Worm (Caenorhabditis elegans) whole organism, L4 larva: ENCODE results near the gene clec-266.

Experiments
- D1046.2 ChIP-seq: fragments of 200-800 bp; sonication (Bioruptor generic); IDR thresholded peaks from 2 replicates; pipeline ENCODE4 v1.3.6; 2022; ENCODE audit warnings: missing genetic modification characterization, missing compliant biosample characterization
- F10B5.3 ChIP-seq: sonication (generic microtip); optimal IDR thresholded peaks from 2 replicates; lab custom pipeline; 2016; ENCODE audit warnings: mild to moderate bottlenecking, missing genetic modification characterization, missing compliant biosample characterization
- F37D6.2 ChIP-seq: sonication (generic microtip); optimal IDR thresholded peaks from 2 replicates; lab custom pipeline; 2016; ENCODE audit warnings: mild to moderate bottlenecking, missing genetic modification characterization, missing compliant biosample characterization
- F49E8.2 ChIP-seq: sonication (generic microtip); optimal IDR thresholded peaks from 2 replicates; lab custom pipeline; 2016; ENCODE audit warnings: missing compliant biosample characterization, mild to moderate bottlenecking, missing genetic modification characterization, borderline replicate concordance
- R02D3.7 ChIP-seq: fragments of 150-350 bp; sonication (generic microtip); optimal IDR thresholded peaks from 3 replicates; lab custom pipeline; 2014; ENCODE audit warnings: missing biosample characterization, missing genetic modification characterization
- T26A8.4 ChIP-seq: fragments of 200-800 bp; sonication (Bioruptor generic); IDR thresholded peaks from 2 replicates; pipeline ENCODE4 v1.3.6; 2022; ENCODE audit warnings: missing genetic modification characterization, missing compliant biosample characterization
- Y105C5A.15 ChIP-seq: fragments of 200-800 bp; sonication (Bioruptor generic); IDR thresholded peaks from 2 replicates; pipeline ENCODE4 v1.3.6; 2022; ENCODE audit warnings: missing genetic modification characterization, missing compliant biosample characterization
- Y48G9A.11 ChIP-seq: fragments of 200-800 bp; sonication (Bioruptor generic); IDR thresholded peaks from 2 replicates; pipeline ENCODE4 v1.3.6; 2022; ENCODE audit warnings: missing genetic modification reagents, missing genetic modification characterization, missing compliant biosample characterization
- aha-1 ChIP-seq: fragments of 150-350 bp; peaks from one replicate; lab custom pipeline; 2014; ENCODE audit warnings: missing biosample characterization, missing genetic modification characterization
- aly-2 ChIP-seq: sonication (generic microtip); optimal IDR thresholded peaks from 2 replicates; lab custom pipeline; 2018; ENCODE audit warnings: missing biosample characterization, missing genetic modification characterization
- ama-1 ChIP-seq: fragments of 150-350 bp; optimal IDR thresholded peaks from 2 replicates; lab custom pipeline; 2014; ENCODE audit warnings: inconsistent platforms, mixed read lengths
- ceh-28 ChIP-seq: fragments of 150-350 bp; optimal IDR thresholded peaks from 2 replicates; lab custom pipeline; 2014; ENCODE audit warnings: missing biosample characterization, missing genetic modification reagents, missing genetic modification characterization
- cey-2 ChIP-seq: sonication (generic microtip); optimal IDR thresholded peaks from 3 replicates; lab custom pipeline; 2017; ENCODE audit warnings: missing genetic modification characterization, mild to moderate bottlenecking, missing compliant biosample characterization, antibody characterized with exemption, borderline replicate concordance; ENCODE audit not compliant: insufficient read depth
- daf-12 ChIP-seq: fragments of 150-350 bp; optimal IDR thresholded peaks from 2 replicates; lab custom pipeline; 2014; ENCODE audit warnings: missing biosample characterization, missing genetic modification reagents, missing genetic modification characterization
- dmd-6 ChIP-seq: fragments of 200-800 bp; sonication (Bioruptor generic); IDR thresholded peaks from 2 replicates; pipeline ENCODE4 v1.3.6; 2022; ENCODE audit warnings: missing genetic modification reagents, missing genetic modification characterization, missing compliant biosample characterization
- egl-27 ChIP-seq: sonication (generic microtip); optimal IDR thresholded peaks from 3 replicates; lab custom pipeline; 2017; ENCODE audit warnings: missing biosample characterization, missing genetic modification reagents, missing genetic modification characterization
- fos-1 ChIP-seq: fragments of 150-350 bp; optimal IDR thresholded peaks from 2 replicates; lab custom pipeline; 2014; ENCODE audit warnings: missing biosample characterization, missing genetic modification characterization
- hif-1 ChIP-seq, 2 experiments: sonication (generic microtip); optimal IDR thresholded peaks; 2 replicates each; lab custom pipeline; 2016 to 2017; ENCODE audit warnings: missing compliant biosample characterization in 2 of 2, missing genetic modification characterization in 2 of 2, missing genetic modification reagents in 2 of 2, missing genotype in 2 of 2, mild to moderate bottlenecking in 1 of 2
- hlh-11 ChIP-seq: fragments of 200-800 bp; sonication (Bioruptor generic); optimal IDR thresholded peaks from 2 replicates; lab custom pipeline; 2018; ENCODE audit warnings: mild to moderate bottlenecking, missing genetic modification characterization, missing compliant biosample characterization
- jun-1 ChIP-seq: fragments of 150-350 bp; optimal IDR thresholded peaks from 2 replicates; lab custom pipeline; 2014; ENCODE audit warnings: missing biosample characterization, missing genetic modification reagents, missing genetic modification characterization
- lim-7 ChIP-seq: fragments of 200-800 bp; sonication (Bioruptor generic); IDR thresholded peaks from 2 replicates; pipeline ENCODE4 v1.3.6; 2022; ENCODE audit warnings: missing genetic modification characterization, missing compliant biosample characterization
- lin-13 ChIP-seq: fragments of 150-350 bp; optimal IDR thresholded peaks from 2 replicates; lab custom pipeline; 2014; ENCODE audit warnings: missing biosample characterization, missing genetic modification reagents, missing genetic modification characterization
- lin-15B ChIP-seq: fragments of 150-350 bp; sonication (generic microtip); optimal IDR thresholded peaks from 3 replicates; lab custom pipeline; 2014; ENCODE audit warnings: missing biosample characterization, missing genetic modification characterization
- lin-39 ChIP-seq: fragments of 150-350 bp; optimal IDR thresholded peaks from 2 replicates; lab custom pipeline; 2014; ENCODE audit warnings: missing biosample characterization, missing genetic modification reagents, missing genetic modification characterization
- lir-3 ChIP-seq: sonication (generic microtip); optimal IDR thresholded peaks from 2 replicates; lab custom pipeline; 2016; ENCODE audit warnings: mild to moderate bottlenecking, missing genetic modification characterization, missing compliant biosample characterization
- mdl-1 ChIP-seq, 2 experiments: fragments of 150-350 bp in 1 of 2; sonication (generic microtip) in 1 of 2; optimal IDR thresholded peaks; 2 replicates each; lab custom pipeline; 2014 to 2017; ENCODE audit warnings: missing biosample characterization in 2 of 2, missing genetic modification characterization in 2 of 2
- mes-2 ChIP-seq: sonication (generic microtip); optimal IDR thresholded peaks from 2 replicates; lab custom pipeline; 2016; ENCODE audit warnings: missing genotype, mild to moderate bottlenecking, missing genetic modification characterization, missing compliant biosample characterization; ENCODE audit not compliant: poor library complexity, severe bottlenecking
- mxl-2 ChIP-seq: fragments of 200-800 bp; sonication (Bioruptor generic); conservative IDR thresholded peaks from 2 replicates; pipeline ENCODE4 v1.3.6; 2022; ENCODE audit warnings: missing genetic modification reagents, missing genetic modification characterization, missing compliant biosample characterization
- mxl-3 ChIP-seq: fragments of 200-800 bp; sonication (Bioruptor generic); optimal IDR thresholded peaks from 2 replicates; lab custom pipeline; 2018; ENCODE audit warnings: mild to moderate bottlenecking, missing genetic modification characterization, missing compliant biosample characterization
- nhr-102 ChIP-seq: sonication (generic microtip); optimal IDR thresholded peaks from 2 replicates; lab custom pipeline; 2016; ENCODE audit warnings: mild to moderate bottlenecking, missing genetic modification characterization, moderate library complexity, missing compliant biosample characterization
- nhr-11 ChIP-seq: fragments of 150-350 bp; optimal IDR thresholded peaks from 2 replicates; lab custom pipeline; 2014; ENCODE audit warnings: missing biosample characterization, missing genetic modification characterization
- nhr-25 ChIP-seq: sonication (generic microtip); optimal IDR thresholded peaks from 2 replicates; lab custom pipeline; 2017; ENCODE audit warnings: missing genetic modification characterization, mild to moderate bottlenecking, missing compliant biosample characterization, antibody characterized with exemption, moderate library complexity, borderline replicate concordance; ENCODE audit not compliant: insufficient read depth
- nhr-28 ChIP-seq: fragments of 150-350 bp; optimal IDR thresholded peaks from 2 replicates; lab custom pipeline; 2014; ENCODE audit warnings: missing biosample characterization, missing genetic modification characterization
- nhr-48 ChIP-seq: sonication (generic microtip); optimal IDR thresholded peaks from 2 replicates; lab custom pipeline; 2016; ENCODE audit warnings: mild to moderate bottlenecking, missing genetic modification characterization, missing compliant biosample characterization
- pqm-1 ChIP-seq: sonication (generic microtip); optimal IDR thresholded peaks from 2 replicates; lab custom pipeline; 2017; ENCODE audit warnings: missing biosample characterization, missing genetic modification characterization
- unc-39 ChIP-seq: sonication (generic microtip); optimal IDR thresholded peaks from 2 replicates; lab custom pipeline; 2017; ENCODE audit warnings: missing biosample characterization, missing genetic modification characterization
- unc-62 ChIP-seq, 3 experiments: fragments of 150-350 bp in 1 of 3; sonication (generic microtip); optimal IDR thresholded peaks in 2 of 3; peaks in 1 of 3; 1 replicate in 1 of 3; 2 replicates in 2 of 3; lab custom pipeline; 2014 to 2017; ENCODE audit warnings: missing biosample characterization in 3 of 3, missing genetic modification characterization in 3 of 3, missing genetic modification reagents in 3 of 3, missing genotype in 1 of 3
- zfp-2 ChIP-seq: sonication (generic microtip); optimal IDR thresholded peaks from 2 replicates; lab custom pipeline; 2016; ENCODE audit warnings: mild to moderate bottlenecking, missing genetic modification characterization, missing compliant biosample characterization

The clec-266 gene

DNA sequence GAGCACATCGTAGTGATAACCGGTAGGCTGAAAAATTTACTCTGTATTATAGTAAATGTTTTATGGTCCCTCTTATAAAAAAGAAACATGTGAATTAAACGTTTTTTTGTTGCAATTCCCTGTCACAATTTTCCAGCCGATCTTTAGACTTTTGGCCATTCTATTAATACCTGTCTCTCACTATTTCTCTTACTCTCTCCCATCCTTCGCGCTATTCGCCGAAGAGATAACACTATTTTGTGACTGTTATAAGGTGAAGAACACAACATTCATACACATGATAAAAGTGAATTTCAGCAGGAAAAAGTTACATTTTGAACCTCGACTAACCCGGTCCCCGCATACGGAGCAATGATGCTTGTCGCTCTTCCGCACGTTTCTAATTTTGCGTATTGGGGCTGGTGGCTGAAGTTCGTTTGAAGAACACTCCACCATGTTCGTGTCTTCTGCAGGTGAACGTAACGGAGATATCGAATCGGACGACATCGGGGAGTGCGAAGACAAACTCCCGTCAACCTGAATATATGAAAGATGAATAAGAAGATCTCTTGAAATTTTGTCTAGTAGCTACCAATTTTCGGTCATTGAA lies 16.4 kb upstream of the clec-266 start (continued):
- no peak for TF ChIP-seq mes-2 (tag; lab: Kevin White, UChicago)
- no peak for TF ChIP-seq D1046.2 (GFP tag; lab: Robert Waterston, UW)
- peak; percentile 18 for TF ChIP-seq lin-13 (GFP tag; lab: Kevin White, UChicago)
- no peak for TF ChIP-seq lin-15B
- TF ChIP-seq lin-39 (tag; lab: Kevin White, UChicago), result no peak
- peak; percentile 94 for TF ChIP-seq nhr-28
- peak; percentile 41 for TF ChIP-seq nhr-25 (tag; lab: Kevin White, UChicago)
- TF ChIP-seq F37D6.2 (tag; lab: Kevin White, UChicago), result no peak
- TF ChIP-seq lim-7 (GFP tag; lab: Robert Waterston, UW), result no peak
- TF ChIP-seq mdl-1 (tag; optimal IDR thresholded peaks at IDR 0.05; lab: Kevin White, UChicago), result peak in 1 of 2 experiments; percentile 61
- no peak for TF ChIP-seq Y105C5A.15 (GFP tag; lab: Robert Waterston, UW)
- peak; percentile 71 for TF ChIP-seq mxl-3 (GFP tag; lab: Kevin White, UChicago)
- TF ChIP-seq hlh-11 (tag; lab: Kevin White, UChicago), result peak; percentile 76
- no peak for TF ChIP-seq ceh-28
- TF ChIP-seq egl-27 (tag; lab: Kevin White, UChicago), result no peak
- TF ChIP-seq unc-39 (tag; lab: Kevin White, UChicago), result no peak
- no peak for TF ChIP-seq lir-3 (tag; lab: Kevin White, UChicago)
- peak; percentile 58 for TF ChIP-seq nhr-102
- no peak for TF ChIP-seq Y48G9A.11
- no peak for TF ChIP-seq F10B5.3
- TF ChIP-seq nhr-48 (tag; lab: Kevin White, UChicago), result peak; percentile 4
- peak in 1 of 2 experiments; percentile 72 for TF ChIP-seq unc-62 (GFP tag; optimal IDR thresholded peaks at IDR 0.05 in 1 of 2; lab: Kevin White, UChicago)
- no peak for TF ChIP-seq unc-62 (tag; optimal IDR thresholded peaks at IDR 0.05; lab: Kevin White, UChicago)
- no peak for TF ChIP-seq R02D3.7 (tag; lab: Kevin White, UChicago)
- TF ChIP-seq aly-2 (tag; lab: Kevin White, UChicago), result no peak
- TF ChIP-seq hif-1 (tag; optimal IDR thresholded peaks at IDR 0.05; lab: Kevin White, UChicago), result no peak
- TF ChIP-seq, all 104 proteins: peak for 17

DNA sequence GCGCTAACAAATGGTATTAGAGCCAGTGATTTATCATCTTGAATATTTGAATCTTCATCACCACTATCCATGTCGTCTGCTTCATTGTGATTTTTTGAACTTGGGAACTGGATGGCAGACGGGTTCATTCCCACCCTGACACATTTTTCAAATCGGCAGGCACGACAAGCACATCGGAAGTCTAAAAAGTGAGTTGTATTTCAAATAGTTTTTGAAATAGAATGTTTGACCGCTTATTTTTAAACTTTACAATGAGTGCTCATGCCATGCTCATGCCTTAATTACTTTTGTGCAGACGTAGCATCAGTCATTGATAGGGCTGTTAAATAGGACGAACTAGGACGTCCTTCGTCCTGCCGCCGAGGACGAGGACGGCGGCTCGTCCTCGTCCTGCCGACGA lies 15.2 kb upstream of the clec-266 start:
- TF ChIP-seq nhr-11 (no peak), T26A8.4 (GFP tag; lab: Robert Waterston, UW) (no peak), aha-1 (tag; lab: Kevin White, UChicago) (peak; percentile 93), hlh-11 (tag; lab: Kevin White, UChicago) (no peak), aly-2 (tag; lab: Kevin White, UChicago) (no peak), pqm-1 (tag; lab: Kevin White, UChicago) (peak; percentile 25), F49E8.2 (tag; lab: Kevin White, UChicago) (no peak), daf-12 (no peak), ama-1 (lab: Kevin White, UChicago) (no peak), fos-1 (no peak), lin-13 (GFP tag; lab: Kevin White, UChicago) (no peak), dmd-6 (GFP tag; lab: Robert Waterston, UW) (no peak), mxl-2 (GFP tag; lab: Robert Waterston, UW) (no peak), F37D6.2 (tag; lab: Kevin White, UChicago) (no peak), cey-2 (tag; lab: Kevin White, UChicago) (no peak), nhr-48 (tag; lab: Kevin White, UChicago) (no peak), zfp-2 (tag; lab: Kevin White, UChicago) (no peak)
- TF ChIP-seq, all 104 proteins: peak for 2

DNA sequence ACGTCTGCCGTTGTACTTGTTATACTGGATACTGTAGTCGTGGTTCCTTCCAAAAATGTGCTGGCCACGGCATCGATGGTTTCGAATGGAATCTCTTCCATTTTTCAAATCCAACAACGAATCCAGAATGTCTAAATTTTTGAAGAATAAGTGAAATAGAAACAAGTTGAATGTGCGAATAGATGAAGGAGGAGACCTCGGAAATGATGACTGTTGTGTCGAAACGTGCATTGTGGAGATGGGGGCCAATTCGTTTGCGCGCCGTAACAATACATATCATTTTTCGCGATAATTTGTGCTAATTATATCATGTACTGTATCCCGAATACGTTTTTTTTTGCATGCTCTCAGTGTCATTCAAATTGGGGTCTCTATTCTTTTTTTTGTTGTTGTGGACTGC lies 12.5 kb upstream of the clec-266 start, which contains the start of gene aexr-1:
Gene aexr-1 (minus strand): TSS at position 101 of the 400 bp plus-strand sequence.
- peak; percentile 85 for TF ChIP-seq aha-1 (tag; lab: Kevin White, UChicago)
- TF ChIP-seq jun-1 (tag; lab: Kevin White, UChicago), result no peak
